Fruit fly (Drosophila melanogaster) whole organism, embryonic: Measurements from ENCODE around the gene Pak.
A peak's percentile ranks its signal among the peaks of the same experiment; 100 is the strongest.

Experiments
- BEAF-32 ChIP-seq: fragments of 200-800 bp; sonication (Bioruptor generic); optimal IDR thresholded peaks from 3 replicates; lab custom pipeline; 2017; ENCODE audit warnings: missing biosample characterization, missing genetic modification characterization, mild to moderate bottlenecking, moderate library complexity, missing genetic modification reagents
- Bgb ChIP-seq: fragments of 200-800 bp; sonication (Bioruptor generic); IDR thresholded peaks from 2 replicates; pipeline ENCODE4 v1.3.6; 2022; ENCODE audit warnings: missing biosample characterization, missing genetic modification characterization; ENCODE audit not compliant: partially characterized antibody
- CG11247 ChIP-seq: fragments of 200-800 bp; sonication (Bioruptor generic); IDR thresholded peaks from 2 replicates; pipeline ENCODE4 v1.3.6; 2022; ENCODE audit warnings: missing biosample characterization, missing genetic modification characterization
- CG12071 ChIP-seq: fragments of 200-800 bp; sonication (Bioruptor generic); optimal IDR thresholded peaks from 3 replicates; lab custom pipeline; 2018; ENCODE audit warnings: missing biosample characterization, mild to moderate bottlenecking, missing genetic modification characterization
- CG13287 ChIP-seq: fragments of 200-800 bp; sonication (Bioruptor generic); IDR thresholded peaks from 2 replicates; pipeline ENCODE4 v1.3.6; 2022; ENCODE audit warnings: missing biosample characterization, missing genetic modification characterization; ENCODE audit not compliant: partially characterized antibody
- CG13424 ChIP-seq: fragments of 200-800 bp; sonication (Bioruptor generic); optimal IDR thresholded peaks from 2 replicates; lab custom pipeline; 2019; ENCODE audit warnings: missing biosample characterization, mild to moderate bottlenecking, missing genetic modification characterization, moderate library complexity
- CG14860 ChIP-seq: fragments of 200-800 bp; sonication (Bioruptor generic); IDR thresholded peaks from 3 replicates; pipeline ENCODE4 v1.3.6; 2022; ENCODE audit warnings: missing biosample characterization, missing genetic modification characterization; ENCODE audit not compliant: partially characterized antibody
- CG17328 ChIP-seq: fragments of 200-800 bp; sonication (Bioruptor generic); IDR thresholded peaks from 2 replicates; pipeline ENCODE4 v1.3.6; 2022; ENCODE audit warnings: missing biosample characterization, missing genetic modification characterization
- CG17359 ChIP-seq: fragments of 200-800 bp; sonication (Bioruptor generic); optimal IDR thresholded peaks from 3 replicates; lab custom pipeline; 2018; ENCODE audit warnings: missing biosample characterization, mild to moderate bottlenecking, missing genetic modification characterization, moderate library complexity
- CG17568 ChIP-seq: fragments of 200-800 bp; sonication (Bioruptor generic); optimal IDR thresholded peaks from 2 replicates; lab custom pipeline; 2018; ENCODE audit warnings: missing biosample characterization, mild to moderate bottlenecking, missing genetic modification characterization, moderate library complexity
- CG18011 ChIP-seq: fragments of 200-800 bp; sonication (Bioruptor generic); optimal IDR thresholded peaks from 2 replicates; lab custom pipeline; 2017; ENCODE audit warnings: missing biosample characterization, missing genetic modification characterization, mild to moderate bottlenecking, moderate library complexity, missing genotype
- CG18764 ChIP-seq: fragments of 200-800 bp; sonication (Bioruptor generic); optimal IDR thresholded peaks from 3 replicates; lab custom pipeline; 2016; ENCODE audit warnings: missing biosample characterization, missing genetic modification characterization
- CG33213 ChIP-seq: fragments of 200-800 bp; sonication (Bioruptor generic); optimal IDR thresholded peaks from 3 replicates; lab custom pipeline; 2016; ENCODE audit warnings: missing biosample characterization, missing genetic modification characterization
- CG34422 ChIP-seq: fragments of 200-800 bp; sonication (Bioruptor generic); IDR thresholded peaks from 3 replicates; pipeline ENCODE4 v1.3.6; 2022; ENCODE audit warnings: missing biosample characterization, missing genetic modification characterization
- CG4707 ChIP-seq: fragments of 200-800 bp; sonication (Bioruptor generic); optimal IDR thresholded peaks from 2 replicates; lab custom pipeline; 2018; ENCODE audit warnings: missing biosample characterization, mild to moderate bottlenecking, missing genetic modification characterization, moderate library complexity
- CG6683 ChIP-seq: fragments of 200-800 bp; sonication (Bioruptor generic); optimal IDR thresholded peaks from 2 replicates; lab custom pipeline; 2017; ENCODE audit warnings: missing biosample characterization, mild to moderate bottlenecking, missing genetic modification characterization, missing genetic modification reagents
- CG9727 ChIP-seq: fragments of 200-800 bp; sonication (Bioruptor generic); optimal IDR thresholded peaks from 3 replicates; lab custom pipeline; 2017; ENCODE audit warnings: missing biosample characterization, mild to moderate bottlenecking, missing genetic modification characterization
- CG9797 ChIP-seq: fragments of 200-800 bp; sonication (Bioruptor generic); optimal IDR thresholded peaks from 3 replicates; lab custom pipeline; 2018; ENCODE audit warnings: missing biosample characterization, mild to moderate bottlenecking, missing genetic modification characterization
- CG9932 ChIP-seq: fragments of 200-800 bp; sonication (Bioruptor generic); IDR thresholded peaks from 2 replicates; pipeline ENCODE4 v1.3.6; 2022; ENCODE audit warnings: missing biosample characterization, missing genetic modification characterization
- Dll ChIP-seq: fragments of 200-800 bp; sonication (Bioruptor generic); IDR thresholded peaks from 4 replicates; pipeline ENCODE4 v1.3.6; 2022; ENCODE audit warnings: missing biosample characterization, missing genetic modification characterization; ENCODE audit not compliant: partially characterized antibody
- Doc3 ChIP-seq: fragments of 200-800 bp; sonication (Bioruptor generic); IDR thresholded peaks from 3 replicates; pipeline ENCODE4 v1.3.6; 2022; ENCODE audit warnings: missing biosample characterization, missing genetic modification characterization; ENCODE audit not compliant: partially characterized antibody
- Dp ChIP-seq: fragments of 200-800 bp; sonication (Bioruptor generic); optimal IDR thresholded peaks from 2 replicates; lab custom pipeline; 2018; ENCODE audit warnings: missing biosample characterization, mild to moderate bottlenecking, missing genetic modification characterization, moderate library complexity
- Fer1 ChIP-seq: fragments of 200-800 bp; sonication (Bioruptor generic); optimal IDR thresholded peaks from 2 replicates; lab custom pipeline; 2017; ENCODE audit warnings: missing biosample characterization, mild to moderate bottlenecking, missing genetic modification characterization
- Fer2 ChIP-seq: fragments of 200-800 bp; sonication (Bioruptor generic); optimal IDR thresholded peaks from 2 replicates; lab custom pipeline; 2018; ENCODE audit warnings: missing biosample characterization, mild to moderate bottlenecking, missing genetic modification characterization, moderate library complexity
- Gug ChIP-seq: fragments of 200-800 bp; sonication (Bioruptor generic); IDR thresholded peaks from 4 replicates; pipeline ENCODE4 v1.3.6; 2022; ENCODE audit warnings: missing biosample characterization, missing genetic modification characterization
- Hr39 ChIP-seq: fragments of >200 bp; optimal IDR thresholded peaks from 2 replicates; lab custom pipeline; 2017
- NK7.1 ChIP-seq: fragments of 200-800 bp; sonication (Bioruptor generic); optimal IDR thresholded peaks from 3 replicates; lab custom pipeline; 2016; ENCODE audit warnings: missing biosample characterization, missing genetic modification characterization
- Nf-YC ChIP-seq: fragments of 200-800 bp; optimal IDR thresholded peaks from 3 replicates; lab custom pipeline; 2019; ENCODE audit warnings: missing biosample characterization, mild to moderate bottlenecking, missing genetic modification characterization, moderate library complexity
- Pdp1 ChIP-seq, 2 experiments: fragments of 200-800 bp; sonication (Bioruptor generic); optimal IDR thresholded peaks; 3 replicates each; lab custom pipeline; 2016; ENCODE audit warnings: missing biosample characterization in 2 of 2, missing genetic modification characterization in 2 of 2, mild to moderate bottlenecking in 1 of 2, moderate library complexity in 1 of 2
- Vsx1 ChIP-seq: fragments of 200-800 bp; sonication (Bioruptor generic); optimal IDR thresholded peaks from 2 replicates; lab custom pipeline; 2017; ENCODE audit warnings: missing biosample characterization, mild to moderate bottlenecking, missing genetic modification characterization, missing genetic modification reagents
- ap ChIP-seq: fragments of 200-800 bp; sonication (Bioruptor generic); IDR thresholded peaks from 2 replicates; pipeline ENCODE4 v1.3.6; 2022; ENCODE audit warnings: missing biosample characterization, missing genetic modification characterization
- bbx ChIP-seq: fragments of 200-800 bp; sonication (Bioruptor generic); IDR thresholded peaks from 2 replicates; pipeline ENCODE4 v1.3.6; 2022; ENCODE audit warnings: missing biosample characterization, missing genetic modification characterization; ENCODE audit not compliant: partially characterized antibody
- bcd ChIP-seq: fragments of 200-800 bp; sonication (Bioruptor generic); optimal IDR thresholded peaks from 2 replicates; lab custom pipeline; 2017; ENCODE audit warnings: missing biosample characterization, mild to moderate bottlenecking, missing genetic modification characterization
- cad ChIP-seq: fragments of >200 bp; optimal IDR thresholded peaks from 2 replicates; lab custom pipeline; 2017; ENCODE audit warnings: missing biosample characterization, missing genetic modification characterization
- cas ChIP-seq: fragments of 200-800 bp; sonication (Bioruptor generic); IDR thresholded peaks from 2 replicates; pipeline ENCODE4 v1.3.6; 2022; ENCODE audit warnings: missing biosample characterization, missing genetic modification characterization
- cato ChIP-seq: fragments of 200-800 bp; sonication (Bioruptor generic); optimal IDR thresholded peaks from 2 replicates; lab custom pipeline; 2016; ENCODE audit warnings: missing biosample characterization, missing genetic modification characterization, borderline replicate concordance
- chn ChIP-seq: fragments of 200-800 bp; sonication (Bioruptor generic); optimal IDR thresholded peaks from 2 replicates; lab custom pipeline; 2016; ENCODE audit warnings: missing biosample characterization, missing genetic modification characterization
- dm ChIP-seq: fragments of 200-800 bp; sonication (Bioruptor generic); optimal IDR thresholded peaks from 3 replicates; lab custom pipeline; 2016; ENCODE audit warnings: missing biosample characterization, missing genetic modification characterization
- dpn ChIP-seq, 2 experiments: fragments of 200-800 bp; sonication (Bioruptor generic); optimal IDR thresholded peaks; 3 replicates each; lab custom pipeline; 2016; ENCODE audit warnings: missing biosample characterization in 2 of 2, missing genetic modification characterization in 2 of 2
- en ChIP-seq: fragments of 200-800 bp; sonication (Bioruptor generic); optimal IDR thresholded peaks from 2 replicates; lab custom pipeline; 2016; ENCODE audit warnings: missing biosample characterization, missing genetic modification characterization
- kay ChIP-seq: fragments of 200-800 bp; sonication (Bioruptor generic); optimal IDR thresholded peaks from 2 replicates; lab custom pipeline; 2016; ENCODE audit warnings: missing biosample characterization, missing genetic modification characterization
- nerfin-1 ChIP-seq: fragments of 200-800 bp; sonication (Bioruptor generic); optimal IDR thresholded peaks from 3 replicates; lab custom pipeline; 2019; ENCODE audit warnings: missing biosample characterization, mild to moderate bottlenecking, missing genetic modification characterization, moderate library complexity
- phol ChIP-seq: fragments of 200-800 bp; sonication (Bioruptor generic); optimal IDR thresholded peaks from 3 replicates; lab custom pipeline; 2018; ENCODE audit warnings: missing biosample characterization, mild to moderate bottlenecking, missing genetic modification characterization, moderate library complexity
- sna ChIP-seq: fragments of 200-800 bp; sonication (Bioruptor generic); IDR thresholded peaks from 2 replicates; pipeline ENCODE4 v1.3.6; 2022; ENCODE audit warnings: missing biosample characterization, missing genetic modification characterization; ENCODE audit not compliant: partially characterized antibody
- stwl ChIP-seq: fragments of 200-800 bp; sonication (Bioruptor generic); optimal IDR thresholded peaks from 3 replicates; lab custom pipeline; 2018; ENCODE audit warnings: missing biosample characterization, mild to moderate bottlenecking, missing genetic modification characterization, moderate library complexity
- sug ChIP-seq: fragments of 200-800 bp; optimal IDR thresholded peaks from 2 replicates; lab custom pipeline; 2019; ENCODE audit warnings: missing biosample characterization, mild to moderate bottlenecking, missing genetic modification characterization, moderate library complexity
- tna ChIP-seq: fragments of 200-800 bp; sonication (Bioruptor generic); IDR thresholded peaks from 2 replicates; pipeline ENCODE4 v1.3.6; 2022; ENCODE audit warnings: missing biosample characterization, missing genetic modification characterization; ENCODE audit not compliant: partially characterized antibody
- trh ChIP-seq: fragments of 200-800 bp; sonication (Bioruptor generic); optimal IDR thresholded peaks from 2 replicates; lab custom pipeline; 2016; ENCODE audit warnings: missing biosample characterization, missing genetic modification characterization
- zen ChIP-seq: fragments of 200-800 bp; sonication (Bioruptor generic); optimal IDR thresholded peaks from 3 replicates; lab custom pipeline; 2018; ENCODE audit warnings: missing biosample characterization, mild to moderate bottlenecking, missing genetic modification characterization, moderate library complexity

The Pak gene

dm6 chr3R:6345814-6346213, 4.9 kb upstream of the Pak start, which contains the start of the genes SmD2 and CG18048 (continued):
- TF ChIP-seq tna (peak; percentile 43; the same call in 1 of the 2 replicates), Pdp1 (GFP tag; optimal IDR thresholded peaks at IDR 0.05; lab: Kevin White, UChicago) (peak in 1 of 2 experiments; percentile 47), CG34422 (GFP tag; lab: Robert Waterston, UW) (0 out of 3 replicates have a peak, but pooled peaks have one; percentile 51), dm (GFP tag; lab: Kevin White, UChicago) (peak; percentile 68), CG13287 (GFP tag; lab: Robert Waterston, UW) (peak; percentile 85), Nf-YC (peak; percentile 18), cato (GFP tag; lab: Kevin White, UChicago) (no peak), CG17568 (GFP tag; lab: Kevin White, UChicago) (no peak), nerfin-1 (tag; lab: Kevin White, UChicago) (peak; percentile 68), CG9797 (GFP tag; lab: Kevin White, UChicago) (peak; percentile 88), en (GFP tag; lab: Kevin White, UChicago) (no peak), zen (tag; lab: Kevin White, UChicago) (no peak), Hr39 (lab: Kevin White, UChicago) (no peak), trh (GFP tag; lab: Kevin White, UChicago) (no peak), cad (no peak), Doc3 (GFP tag; lab: Robert Waterston, UW) (peak; percentile 74), Fer2 (tag; lab: Kevin White, UChicago) (no peak), CG17328 (GFP tag; lab: Robert Waterston, UW) (no peak), CG18011 (GFP tag; lab: Kevin White, UChicago) (no peak), CG4707 (GFP tag; lab: Kevin White, UChicago) (no peak), CG14860 (GFP tag; lab: Robert Waterston, UW) (0 out of 3 replicates have a peak, but pooled peaks have one; percentile 52), Gug (GFP tag; lab: Robert Waterston, UW) (no peak), Vsx1 (no peak), CG18764 (GFP tag; lab: Kevin White, UChicago) (no peak), chn (GFP tag; lab: Kevin White, UChicago) (no peak), CG13424 (tag; lab: Kevin White, UChicago) (peak; percentile 32), CG12071 (GFP tag; lab: Kevin White, UChicago) (no peak), sna (GFP tag; lab: Robert Waterston, UW) (peak; percentile 72), bbx (GFP tag; lab: Robert Waterston, UW) (no peak), CG33213 (GFP tag; lab: Kevin White, UChicago) (peak; percentile 4), Dll (peak; percentile 85), NK7.1 (no peak), CG17359 (no peak), bcd (GFP tag; lab: Kevin White, UChicago) (peak; percentile 12), sug (tag; lab: Kevin White, UChicago) (peak; percentile 40), CG9932 (GFP tag; lab: Robert Waterston, UW) (peak; percentile 30; the same call in 1 of the 2 replicates), CG11247 (no peak), Bgb (peak; percentile 71), Fer1 (peak; percentile 9), stwl (tag; lab: Kevin White, UChicago) (peak; percentile 83), Dp (GFP tag; lab: Kevin White, UChicago) (peak; percentile 56), kay (GFP tag; lab: Kevin White, UChicago) (no peak), BEAF-32 (GFP tag; lab: Kevin White, UChicago) (peak; percentile 88), CG6683 (GFP tag; lab: Kevin White, UChicago) (no peak), dpn (GFP tag; optimal IDR thresholded peaks at IDR 0.05; lab: Kevin White, UChicago) (peak in 1 of 2 experiments; percentile 7), phol (tag; lab: Kevin White, UChicago) (peak; percentile 73), ap (no peak), CG9727 (GFP tag; lab: Kevin White, UChicago) (peak; percentile 14), cas (GFP tag; lab: Robert Waterston, UW) (no peak)
